Worm (Caenorhabditis elegans) whole organism, L4 larva: Measurements from ENCODE around the gene gck-3.

Experiments used
- F44E2.7 ChIP-seq: fragments of 200-800 bp; sonication (Bioruptor generic); IDR thresholded peaks from 2 replicates; pipeline ENCODE4 v2.1.2; 2022; ENCODE audit warnings: missing genetic modification characterization, missing compliant biosample characterization
- T20F7.1 ChIP-seq: fragments of 200-800 bp; sonication (Bioruptor generic); optimal IDR thresholded peaks from 2 replicates; lab custom pipeline; 2018; ENCODE audit warnings: mild to moderate bottlenecking, missing genetic modification characterization, missing compliant biosample characterization
- ceh-82 ChIP-seq: sonication (generic microtip); optimal IDR thresholded peaks from 2 replicates; lab custom pipeline; 2017; ENCODE audit warnings: missing biosample characterization, missing genetic modification characterization
- nhr-11 ChIP-seq: fragments of 150-350 bp; optimal IDR thresholded peaks from 2 replicates; lab custom pipeline; 2014; ENCODE audit warnings: missing biosample characterization, missing genetic modification characterization
- snpc-1.2 ChIP-seq: fragments of 200-800 bp; sonication (Bioruptor generic); IDR thresholded peaks from 2 replicates; pipeline ENCODE4 v1.3.6; 2022; ENCODE audit warnings: missing genetic modification reagents, missing genetic modification characterization, missing compliant biosample characterization
- tag-97 ChIP-seq: fragments of 200-800 bp; sonication (Bioruptor generic); IDR thresholded peaks from 2 replicates; pipeline ENCODE4 v1.3.6; 2022; ENCODE audit warnings: missing genetic modification characterization, missing compliant biosample characterization

- TF ChIP-seq T20F7.1 (GFP tag; lab: Kevin White, UChicago) (no peak), ceh-82 (tag; lab: Kevin White, UChicago) (no peak), F44E2.7 (GFP tag; lab: Robert Waterston, UW) (no peak), tag-97 (no peak), snpc-1.2 (GFP tag; lab: Robert Waterston, UW) (no peak), nhr-11 (tag; lab: Kevin White, UChicago) (no peak)
Measured at ce11 chrV:17962500-17962899, 4.1 kb downstream of the gck-3 start.
